Fruit fly (Drosophila melanogaster): ENCODE results near the gene CG32576.

Gene CG32576

dm6 chrX:16278783-16279182 is 9.6 kb downstream of the CG32576 start (continued):
- TF ChIP-seq sc (optimal IDR thresholded peaks at IDR 0.05) (no peak), sc (GFP tag; optimal IDR thresholded peaks at IDR 0.05) (peak; percentile 68), CG11504 (tag; optimal IDR thresholded peaks at IDR 0.05) (peak; percentile 82), CG5180 (GFP tag; optimal IDR thresholded peaks at IDR 0.05) (peak; percentile 85), CG1792 (GFP tag; optimal IDR thresholded peaks at IDR 0.05) (no peak), ap (GFP tag; IDR thresholded peaks at IDR 0.05) (peak; percentile 73; the same call in 1 of the 2 replicates), CkIIα-i1 (GFP tag; IDR thresholded peaks at IDR 0.05) (no peak), CG17568 (GFP tag; optimal IDR thresholded peaks at IDR 0.05) (peak; percentile 86), esg (GFP tag; conservative IDR thresholded peaks at IDR 0.05) (peak; percentile 66), C15 (GFP tag; IDR thresholded peaks at IDR 0.05) (peak; percentile 56; the same call in 1 of the 3 replicates), CG9817 (tag; optimal IDR thresholded peaks at IDR 0.05) (peak; percentile 83), da (GFP tag; optimal IDR thresholded peaks at IDR 0.05) (no peak), CG17361 (GFP tag; IDR thresholded peaks at IDR 0.05) (peak; percentile 59; the same call in 2 of the 3 replicates), Hmx (GFP tag; optimal IDR thresholded peaks at IDR 0.05) (no peak), Hr51 (GFP tag; optimal IDR thresholded peaks at IDR 0.05) (peak; percentile 23 to 87), Aef1 (GFP tag; IDR thresholded peaks at IDR 0.05) (peak; percentile 67), tll (GFP tag; optimal IDR thresholded peaks at IDR 0.05) (no peak), CG15514 (GFP tag; optimal IDR thresholded peaks at IDR 0.05) (peak; percentile 64), cas (GFP tag; IDR thresholded peaks at IDR 0.05) (0 out of 2 replicates have a peak, but pooled peaks have one; percentile 32), ftz-f1 (GFP tag; optimal IDR thresholded peaks at IDR 0.05) (no peak), CG8281 (tag; optimal IDR thresholded peaks at IDR 0.05) (peak; percentile 71), CG12219 (GFP tag; optimal IDR thresholded peaks at IDR 0.05) (peak; percentile 87), ewg (GFP tag; optimal IDR thresholded peaks at IDR 0.05) (peak; percentile 73), Dll (GFP tag; IDR thresholded peaks at IDR 0.05; ENCODE audit: partially characterized antibody) (no peak), CG8478 (optimal IDR thresholded peaks at IDR 0.05) (no peak), MESR4 (GFP tag; optimal IDR thresholded peaks at IDR 0.05) (peak; percentile 7), run (tag; optimal IDR thresholded peaks at IDR 0.05) (no peak), CG13624 (GFP tag; optimal IDR thresholded peaks at IDR 0.05) (no peak), maf-S (GFP tag; optimal IDR thresholded peaks at IDR 0.05) (no peak), lab (GFP tag; optimal IDR thresholded peaks at IDR 0.05) (peak; percentile 87), Dad (GFP tag; optimal IDR thresholded peaks at IDR 0.05) (peak; percentile 5), Lpt (GFP tag; optimal IDR thresholded peaks at IDR 0.05) (no peak), CG12071 (GFP tag; optimal IDR thresholded peaks at IDR 0.05) (peak; percentile 85), zfh2 (GFP tag; optimal IDR thresholded peaks at IDR 0.05) (no peak), wdn (GFP tag; IDR thresholded peaks at IDR 0.05) (peak; percentile 76), CG3163 (GFP tag; optimal IDR thresholded peaks at IDR 0.05) (no peak), CG4730 (GFP tag; IDR thresholded peaks at IDR 0.05) (peak; percentile 68), CG7839 (tag; optimal IDR thresholded peaks at IDR 0.05) (peak; percentile 88), CG10274 (GFP tag; optimal IDR thresholded peaks at IDR 0.05) (peak; percentile 70), Hr78 (GFP tag; optimal IDR thresholded peaks at IDR 0.05) (no peak), E2f1 (GFP tag; IDR thresholded peaks at IDR 0.05) (peak; percentile 81), HmgD (GFP tag; optimal IDR thresholded peaks at IDR 0.05) (no peak), CG6654 (GFP tag; optimal IDR thresholded peaks at IDR 0.05) (peak; percentile 57), tgo (GFP tag; IDR thresholded peaks at IDR 0.05) (peak; percentile 77), dan (GFP tag; IDR thresholded peaks at IDR 0.05) (peak; percentile 63; the same call in 1 of the 2 replicates), onecut (GFP tag; IDR thresholded peaks at IDR 0.05) (peak; percentile 37), stc (GFP tag; IDR thresholded peaks at IDR 0.05) (peak; percentile 85), CG8944 (GFP tag; optimal IDR thresholded peaks at IDR 0.05) (peak; percentile 11), NFAT (GFP tag; IDR thresholded peaks at IDR 0.05) (peak; percentile 59), CG8924 (tag; optimal IDR thresholded peaks at IDR 0.05) (peak; percentile 87), dpn (GFP tag; optimal IDR thresholded peaks at IDR 0.05) (peak; percentile 13 to 66)
